Fruit fly (Drosophila melanogaster) whole organism, prepupa: ENCODE data around the gene Pnn.

ENCODE experiments used
- CG11902 ChIP-seq: fragments of 200-800 bp; sonication (Bioruptor generic); optimal IDR thresholded peaks from 3 replicates; lab custom pipeline; 2016; ENCODE audit warnings: missing biosample characterization, missing genetic modification characterization
- CG1621 ChIP-seq: fragments of 200-800 bp; sonication (Bioruptor generic); optimal IDR thresholded peaks from 3 replicates; lab custom pipeline; 2018; ENCODE audit warnings: missing biosample characterization, mild to moderate bottlenecking, missing genetic modification characterization
- CG6276 ChIP-seq: fragments of 200-800 bp; sonication (Bioruptor generic); optimal IDR thresholded peaks from 2 replicates; lab custom pipeline; 2017; ENCODE audit warnings: missing biosample characterization, mild to moderate bottlenecking, missing genetic modification characterization
- Eip78C ChIP-seq: fragments of 200-800 bp; sonication (Bioruptor generic); peaks from one replicate; lab custom pipeline; 2016; ENCODE audit warnings: missing biosample characterization, missing genetic modification characterization
- Lpt ChIP-seq: fragments of 200-800 bp; sonication (Bioruptor generic); optimal IDR thresholded peaks from 3 replicates; lab custom pipeline; 2016; ENCODE audit warnings: missing biosample characterization, missing genetic modification characterization
- Sox102F ChIP-seq: fragments of 200-800 bp; sonication (Bioruptor generic); optimal IDR thresholded peaks from 2 replicates; lab custom pipeline; 2016; ENCODE audit warnings: missing biosample characterization, mild to moderate bottlenecking, missing genetic modification characterization
- Sox14 ChIP-seq: fragments of 200-800 bp; sonication (Bioruptor generic); optimal IDR thresholded peaks from 3 replicates; lab custom pipeline; 2016; ENCODE audit warnings: missing biosample characterization, missing genetic modification characterization
- Sox15 ChIP-seq: fragments of 200-800 bp; sonication (Bioruptor generic); optimal IDR thresholded peaks from 3 replicates; lab custom pipeline; 2016; ENCODE audit warnings: missing biosample characterization, missing genetic modification characterization
- dac ChIP-seq: fragments of 200-800 bp; sonication (Bioruptor generic); optimal IDR thresholded peaks from 2 replicates; lab custom pipeline; 2017; ENCODE audit warnings: missing biosample characterization, mild to moderate bottlenecking, missing genetic modification characterization

dm6 chr3R:9774147-9774546, 33.4 kb downstream of the Pnn start, which contains the start of gene Whamy:
- TF ChIP-seq CG6276 (GFP tag; lab: Kevin White, UChicago) (no peak), Sox102F (GFP tag; lab: Kevin White, UChicago) (no peak), dac (GFP tag; lab: Kevin White, UChicago) (no peak), Eip78C (GFP tag; lab: Kevin White, UChicago) (peak; percentile 26), Sox14 (GFP tag; lab: Kevin White, UChicago) (no peak), CG11902 (GFP tag; lab: Kevin White, UChicago) (no peak), CG1621 (tag; lab: Kevin White, UChicago) (no peak), Sox15 (no peak), Lpt (GFP tag; lab: Kevin White, UChicago) (no peak)
